Worm (Caenorhabditis elegans): ENCODE data around the gene ubxn-4.

DNA sequence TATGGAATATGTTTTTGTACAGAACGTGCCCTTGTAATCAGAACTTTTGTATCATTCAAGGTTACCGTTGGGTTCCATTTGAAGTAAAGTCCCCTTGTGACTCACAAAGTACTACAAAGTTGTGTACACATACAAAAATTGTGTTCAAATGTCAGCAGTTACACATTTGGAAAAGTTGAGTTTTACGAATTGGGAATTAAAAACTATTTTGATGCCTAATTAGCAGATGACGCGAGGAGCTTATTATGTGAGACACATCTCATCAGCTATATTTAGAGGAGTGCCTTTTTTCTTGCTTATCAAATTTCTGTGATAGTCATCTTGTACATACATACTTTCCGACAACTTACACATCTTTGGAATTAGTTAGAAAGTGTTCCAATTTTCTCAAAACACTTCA, 8.1 kb upstream of the ubxn-4 start:
- TF ChIP-seq dao-5 (tag; optimal IDR thresholded peaks at IDR 0.05) (no peak), him-1 (tag; optimal IDR thresholded peaks at IDR 0.05) (no peak)

All from whole organism, L4/young adult.